Worm (Caenorhabditis elegans): Measurements from ENCODE around the gene sdz-35.

DNA sequence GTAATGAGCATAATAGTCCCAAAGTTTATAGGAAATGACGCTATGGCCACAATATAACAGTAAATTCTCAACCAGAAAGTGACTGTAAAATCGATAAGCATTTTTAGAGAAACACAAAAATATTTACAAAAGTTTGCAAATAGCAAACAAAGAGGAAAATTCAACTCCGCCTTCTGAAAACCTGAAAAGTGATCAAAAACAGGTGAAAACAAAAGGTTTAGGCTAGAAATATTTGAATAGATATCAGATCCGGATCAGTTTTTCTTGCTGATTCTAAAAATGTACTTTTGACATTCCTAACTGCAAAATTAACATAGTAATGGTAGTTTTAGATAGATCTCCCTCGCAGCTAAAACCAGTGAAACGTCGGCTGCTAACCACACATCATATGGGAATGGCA lies 9.6 kb downstream of the sdz-35 start, which contains the start of gene sri-51:
- TF ChIP-seq lin-35 (GFP tag; optimal IDR thresholded peaks at IDR 0.05) (no peak), ama-1 (optimal IDR thresholded peaks at IDR 0.05) (no peak), ztf-11 (tag; optimal IDR thresholded peaks at IDR 0.05) (no peak), pqm-1 (tag; optimal IDR thresholded peaks at IDR 0.05) (no peak), mdl-1 (tag; optimal IDR thresholded peaks at IDR 0.05) (no peak), nhr-77 (tag; optimal IDR thresholded peaks at IDR 0.05) (no peak), elt-3 (tag; optimal IDR thresholded peaks at IDR 0.05) (no peak), alr-1 (tag; optimal IDR thresholded peaks at IDR 0.05; ENCODE audit: borderline replicate concordance) (no peak), ceh-88 (GFP tag; IDR thresholded peaks at IDR 0.05) (no peak), irx-1 (tag; optimal IDR thresholded peaks at IDR 0.05) (no peak)

All from whole organism, L1 larva.